Fruit fly (Drosophila melanogaster): ENCODE data around the gene Pdp1.

DNA sequence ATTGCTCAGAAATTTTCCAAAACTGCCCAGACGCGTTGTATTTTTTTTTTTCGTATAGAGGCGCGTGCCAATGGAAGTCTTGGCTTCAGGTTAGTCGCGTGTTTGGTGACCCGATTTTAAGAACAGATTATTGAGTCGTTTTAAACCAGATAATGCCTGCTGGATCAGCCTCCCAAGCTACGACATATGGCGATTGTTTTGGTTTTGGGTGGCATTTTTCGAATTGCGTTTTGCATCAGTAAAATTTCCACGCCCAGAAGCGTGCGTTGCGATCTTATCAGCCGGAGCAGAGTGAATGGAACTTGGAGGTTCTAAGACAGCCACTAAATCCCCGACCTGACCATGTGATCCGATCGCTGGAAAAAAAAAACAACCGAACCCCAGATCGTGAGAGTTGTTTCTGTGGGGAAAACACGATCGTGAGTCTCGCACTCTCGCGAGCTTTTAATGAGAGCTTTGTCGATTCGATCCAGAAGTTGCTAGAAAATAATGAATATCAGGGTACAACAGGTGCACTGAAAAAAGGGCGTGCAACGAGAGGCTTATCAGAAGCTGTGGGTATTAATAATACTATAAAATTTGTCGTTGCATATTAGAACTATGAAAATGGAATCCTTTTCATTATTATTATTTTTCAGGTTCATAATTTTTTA, 1.9 kb downstream of the Pdp1 start:
- TF ChIP-seq CG12768 (GFP tag; optimal IDR thresholded peaks at IDR 0.05) (no peak), bab1 (GFP tag; optimal IDR thresholded peaks at IDR 0.05) (no peak), CG14711 (tag; optimal IDR thresholded peaks at IDR 0.05) (no peak)

All from whole organism, adult.